Worm (Caenorhabditis elegans) whole organism, L3 larva: ENCODE data around the gene C45B2.8.

Experiments used
- R02D3.7 ChIP-seq: fragments of 150-350 bp; optimal IDR thresholded peaks from 2 replicates; lab custom pipeline; 2014; ENCODE audit warnings: missing biosample characterization, missing genetic modification characterization
- ama-1 ChIP-seq: fragments of 150-350 bp; optimal IDR thresholded peaks from 2 replicates; lab custom pipeline; 2018
- ceh-16 ChIP-seq: sonication (generic microtip); optimal IDR thresholded peaks from 2 replicates; lab custom pipeline; 2017; ENCODE audit warnings: missing biosample characterization, missing genetic modification characterization
- ceh-28 ChIP-seq: fragments of 150-350 bp; optimal IDR thresholded peaks from 2 replicates; lab custom pipeline; 2014; ENCODE audit warnings: missing biosample characterization, missing genetic modification reagents, missing genetic modification characterization
- ceh-82 ChIP-seq: fragments of 150-350 bp; optimal IDR thresholded peaks from 2 replicates; lab custom pipeline; 2014; ENCODE audit warnings: missing biosample characterization, missing genetic modification characterization
- ceh-9 ChIP-seq: sonication (generic microtip); optimal IDR thresholded peaks from 2 replicates; lab custom pipeline; 2018; ENCODE audit warnings: missing biosample characterization, missing genetic modification characterization
- daf-12 ChIP-seq: fragments of 150-350 bp; optimal IDR thresholded peaks from 2 replicates; lab custom pipeline; 2014; ENCODE audit warnings: missing biosample characterization, missing genetic modification reagents, missing genetic modification characterization
- egl-5 ChIP-seq: fragments of 150-350 bp; optimal IDR thresholded peaks from 2 replicates; lab custom pipeline; 2017; ENCODE audit warnings: missing biosample characterization, missing genetic modification reagents, missing genetic modification characterization, inconsistent platforms
- elt-1 ChIP-seq: fragments of 150-350 bp; optimal IDR thresholded peaks from 2 replicates; lab custom pipeline; 2014; ENCODE audit warnings: missing biosample characterization, missing genetic modification characterization
- elt-2 ChIP-seq: sonication (generic microtip); optimal IDR thresholded peaks from 2 replicates; lab custom pipeline; 2016; ENCODE audit warnings: missing genetic modification reagents, mild to moderate bottlenecking, missing genetic modification characterization, missing compliant biosample characterization
- elt-3 ChIP-seq, 3 experiments: fragments of 150-350 bp in 1 of 3; sonication (generic microtip) in 2 of 3; optimal IDR thresholded peaks; 2 replicates in 2 of 3; 4 replicates in 1 of 3; lab custom pipeline; 2014 to 2017; ENCODE audit warnings: missing biosample characterization in 3 of 3, missing genetic modification characterization in 3 of 3
- eor-1 ChIP-seq, 2 experiments: fragments of 150-350 bp; optimal IDR thresholded peaks; 2 replicates each; lab custom pipeline; 2014 to 2018; ENCODE audit warnings: missing biosample characterization in 2 of 2, missing genetic modification characterization in 2 of 2
- fos-1 ChIP-seq: fragments of 150-350 bp; optimal IDR thresholded peaks from 2 replicates; lab custom pipeline; 2014; ENCODE audit warnings: missing biosample characterization, missing genetic modification characterization
- hmg-11 ChIP-seq: sonication (generic microtip); optimal IDR thresholded peaks from 2 replicates; lab custom pipeline; 2016; ENCODE audit warnings: missing genetic modification characterization, missing compliant biosample characterization
- lin-39 ChIP-seq: fragments of 150-350 bp; optimal IDR thresholded peaks from 2 replicates; lab custom pipeline; 2018; ENCODE audit warnings: missing biosample characterization, missing genetic modification reagents, missing genetic modification characterization
- lsy-12 ChIP-seq: sonication (generic microtip); optimal IDR thresholded peaks from 2 replicates; lab custom pipeline; 2016; ENCODE audit warnings: mild to moderate bottlenecking, missing genetic modification characterization, missing compliant biosample characterization
- mdl-1 ChIP-seq: fragments of 150-350 bp; optimal IDR thresholded peaks from 2 replicates; lab custom pipeline; 2014; ENCODE audit warnings: missing biosample characterization, missing genetic modification characterization
- mml-1 ChIP-seq: fragments of 150-350 bp; sonication (generic microtip); optimal IDR thresholded peaks from 3 replicates; lab custom pipeline; 2014; ENCODE audit warnings: missing biosample characterization, missing genetic modification characterization
- nfya-1 ChIP-seq: sonication (generic microtip); optimal IDR thresholded peaks from 2 replicates; lab custom pipeline; 2017; ENCODE audit warnings: missing genetic modification characterization, mild to moderate bottlenecking, missing compliant biosample characterization, antibody characterized with exemption, moderate library complexity; ENCODE audit not compliant: insufficient read depth
- nhr-23 ChIP-seq: fragments of 150-350 bp; optimal IDR thresholded peaks from 2 replicates; lab custom pipeline; 2014; ENCODE audit warnings: missing biosample characterization, missing genetic modification reagents, missing genetic modification characterization
- nhr-28 ChIP-seq: fragments of 150-350 bp; optimal IDR thresholded peaks from 2 replicates; lab custom pipeline; 2014; ENCODE audit warnings: missing biosample characterization, missing genetic modification characterization
- nhr-43 ChIP-seq: sonication (generic microtip); optimal IDR thresholded peaks from 2 replicates; lab custom pipeline; 2016; ENCODE audit warnings: mild to moderate bottlenecking, missing genetic modification characterization, missing compliant biosample characterization; ENCODE audit not compliant: poor library complexity, severe bottlenecking
- nhr-67 ChIP-seq: fragments of 150-350 bp; optimal IDR thresholded peaks from 2 replicates; lab custom pipeline; 2014; ENCODE audit warnings: missing biosample characterization, missing genetic modification characterization
- pha-4 ChIP-seq: fragments of 150-350 bp; optimal IDR thresholded peaks from 2 replicates; lab custom pipeline; 2014; ENCODE audit warnings: missing biosample characterization, missing genetic modification reagents, missing genetic modification characterization
- pqm-1 ChIP-seq: fragments of 150-350 bp; optimal IDR thresholded peaks from 2 replicates; lab custom pipeline; 2017; ENCODE audit warnings: missing biosample characterization, missing genetic modification characterization, inconsistent platforms
- sea-2 ChIP-seq: fragments of 150-350 bp; sonication (generic microtip); optimal IDR thresholded peaks from 4 replicates; lab custom pipeline; 2014; ENCODE audit warnings: missing biosample characterization, missing genetic modification reagents, missing genetic modification characterization
- skn-1 ChIP-seq: fragments of 150-350 bp; optimal IDR thresholded peaks from 2 replicates; lab custom pipeline; 2014; ENCODE audit warnings: missing biosample characterization, missing genetic modification characterization
- unc-39 ChIP-seq: sonication (generic microtip); optimal IDR thresholded peaks from 4 replicates; lab custom pipeline; 2017; ENCODE audit warnings: missing biosample characterization, missing genetic modification characterization
- unc-62 ChIP-seq: fragments of 150-350 bp; sonication (generic microtip); optimal IDR thresholded peaks from 4 replicates; lab custom pipeline; 2014; ENCODE audit warnings: missing biosample characterization, missing genetic modification reagents, missing genetic modification characterization
- ztf-11 ChIP-seq: fragments of 150-350 bp; optimal IDR thresholded peaks from 2 replicates; lab custom pipeline; 2014; ENCODE audit warnings: missing biosample characterization, missing genetic modification characterization
- ztf-4 ChIP-seq: fragments of 150-350 bp; optimal IDR thresholded peaks from 2 replicates; lab custom pipeline; 2014; ENCODE audit warnings: missing biosample characterization, missing genetic modification characterization

The C45B2.8 gene

ce11 chrX:6112817-6113216 is 25.0 kb downstream of the C45B2.8 start, which contains the start of gene prx-3:
Gene prx-3, minus strand, starts transcription at chrX:6112917.
- peak; percentile 54 for TF ChIP-seq elt-2
- TF ChIP-seq ceh-9 (tag; lab: Kevin White, UChicago) = no peak
- no peak for TF ChIP-seq R02D3.7 (tag; lab: Kevin White, UChicago)
- TF ChIP-seq lin-39 (tag; lab: Kevin White, UChicago) = no peak

- TF ChIP-seq mml-1 (tag; lab: Kevin White, UChicago) = no peak
- no peak for TF ChIP-seq nhr-23 (tag; lab: Kevin White, UChicago)
- no peak for TF ChIP-seq fos-1 (tag; lab: Kevin White, UChicago)
- TF ChIP-seq nhr-28 = no peak
- TF ChIP-seq, all 47 proteins: peak for 0
These were observed 27.7 kb downstream of the C45B2.8 start, which contains the start of gene C15H9.3 for ce11 chrX:6115502-6115901. Gene C15H9.3, plus strand, starts transcription at chrX:6115802.

- TF ChIP-seq hmg-11 (tag; lab: Kevin White, UChicago) (no peak), pqm-1 (tag; lab: Kevin White, UChicago) (peak; percentile 47), nfya-1 (peak; percentile 6), elt-2 (peak; percentile 74), elt-1 (tag; lab: Kevin White, UChicago) (no peak)
These were observed 30.5 kb downstream of the C45B2.8 start, which contains the start of gene C15H9.2 for ce11 chrX:6118086-6118825. Gene C15H9.2, plus strand, starts transcription at chrX:6118526.

ce11 chrX:6121279-6121678 is 33.5 kb downstream of the C45B2.8 start:
- TF ChIP-seq pha-4 = peak; percentile 89
- TF ChIP-seq sea-2 = no peak
- TF ChIP-seq elt-2 = peak; percentile 27
- TF ChIP-seq skn-1 = no peak
- TF ChIP-seq pqm-1 (tag; lab: Kevin White, UChicago) = peak; percentile 15

- TF ChIP-seq mml-1 (tag; lab: Kevin White, UChicago) = no peak
- peak; percentile 37 for TF ChIP-seq pha-4
- TF ChIP-seq, all 47 proteins: peak for 1
These were observed 34.2 kb downstream of the C45B2.8 start, which contains the start of gene nnt-1 for ce11 chrX:6122026-6122425. Gene nnt-1, plus strand, starts transcription at chrX:6122311.

ce11 chrX:6128225-6128686 is 40.5 kb downstream of the C45B2.8 start, which contains the start of gene C15H9.9:
Gene C15H9.9, minus strand, starts transcription at chrX:6128275.
- TF ChIP-seq hmg-11 (tag; lab: Kevin White, UChicago) (peak; percentile 38), mdl-1 (tag; lab: Kevin White, UChicago) (no peak), lsy-12 (tag; lab: Kevin White, UChicago) (no peak), nfya-1 (peak; percentile 45), eor-1 (tag; optimal IDR thresholded peaks at IDR 0.05; lab: Kevin White, UChicago) (no peak), unc-39 (no peak), egl-5 (tag; lab: Kevin White, UChicago) (peak; percentile 48), lin-39 (tag; lab: Kevin White, UChicago) (peak; percentile 90)
- TF ChIP-seq, all 47 proteins: peak for 4

ce11 chrX:6128773-6129172 is 41.0 kb downstream of the C45B2.8 start:
- no peak for TF ChIP-seq nhr-43 (tag; lab: Kevin White, UChicago)
- TF ChIP-seq ama-1 (lab: Kevin White, UChicago) = no peak
- TF ChIP-seq elt-3 (tag; optimal IDR thresholded peaks at IDR 0.05; lab: Kevin White, UChicago) = no peak
- no peak for TF ChIP-seq daf-12 (tag; lab: Kevin White, UChicago)
- TF ChIP-seq elt-2 = no peak
- TF ChIP-seq egl-5 (tag; lab: Kevin White, UChicago) = no peak
- TF ChIP-seq ztf-4 (tag; lab: Kevin White, UChicago) = no peak
- no peak for TF ChIP-seq nhr-67 (tag; lab: Kevin White, UChicago)
- TF ChIP-seq lin-39 (tag; lab: Kevin White, UChicago) = no peak
- TF ChIP-seq lsy-12 (tag; lab: Kevin White, UChicago) = no peak
- no peak for TF ChIP-seq pqm-1 (tag; lab: Kevin White, UChicago)
- TF ChIP-seq sea-2 = no peak
- TF ChIP-seq ceh-16 (tag; lab: Kevin White, UChicago) = no peak
- TF ChIP-seq unc-62 = no peak
- no peak for TF ChIP-seq mdl-1 (tag; lab: Kevin White, UChicago)
- no peak for TF ChIP-seq ceh-82
- TF ChIP-seq ztf-11 (tag; lab: Kevin White, UChicago) = no peak
- no peak for TF ChIP-seq ceh-28 (tag; lab: Kevin White, UChicago)
- no peak for TF ChIP-seq skn-1
